Worm (Caenorhabditis elegans): ENCODE results near the gene C07A4.3.
A peak's percentile ranks its signal among the peaks of the same experiment; 100 is the strongest.

Gene C07A4.3

ce11 chrX:10188493-10188895, 13.7 kb downstream of the C07A4.3 start (continued):
- TF ChIP-seq pat-9 (tag; optimal IDR thresholded peaks at IDR 0.05) = no peak
- TF ChIP-seq elt-2 (tag; optimal IDR thresholded peaks at IDR 0.05) = peak; percentile 79
- peak; percentile 87 for TF ChIP-seq ceh-34 (tag; optimal IDR thresholded peaks at IDR 0.05)
- no peak for TF ChIP-seq eyg-1 (tag; optimal IDR thresholded peaks at IDR 0.05)
- no peak for TF ChIP-seq npax-4 (tag; optimal IDR thresholded peaks at IDR 0.05)
- TF ChIP-seq zip-5 (tag; optimal IDR thresholded peaks at IDR 0.05) = no peak
- TF ChIP-seq mec-3 (tag; optimal IDR thresholded peaks at IDR 0.05; ENCODE audit: borderline replicate concordance) = peak; percentile 52
- no peak for TF ChIP-seq elt-4 (tag; optimal IDR thresholded peaks at IDR 0.05)
- TF ChIP-seq ceh-48 (tag; optimal IDR thresholded peaks at IDR 0.05) = peak; percentile 2
- TF ChIP-seq hlh-8 (tag; optimal IDR thresholded peaks at IDR 0.05) = peak; percentile 56
- peak; percentile 41 for TF ChIP-seq unc-55 (GFP tag; optimal IDR thresholded peaks at IDR 0.05)
- no peak for TF ChIP-seq ahr-1 (tag; optimal IDR thresholded peaks at IDR 0.05)
- TF ChIP-seq ttx-3 (tag; optimal IDR thresholded peaks at IDR 0.05) = no peak
- peak; percentile 52 for TF ChIP-seq ceh-30 (tag; optimal IDR thresholded peaks at IDR 0.05)
- peak; percentile 35 for TF ChIP-seq fkh-6 (tag; optimal IDR thresholded peaks at IDR 0.05)
- TF ChIP-seq dmd-4 (tag; optimal IDR thresholded peaks at IDR 0.05; ENCODE audit: borderline replicate concordance) = peak; percentile 66
- no peak for TF ChIP-seq hlh-13 (GFP tag; optimal IDR thresholded peaks at IDR 0.05)
- peak; percentile 75 for TF ChIP-seq nfya-1 (tag; optimal IDR thresholded peaks at IDR 0.05)
- peak; percentile 40 for TF ChIP-seq C08G9.2 (tag; optimal IDR thresholded peaks at IDR 0.05)
- TF ChIP-seq K02D7.2 (tag; optimal IDR thresholded peaks at IDR 0.05) = peak; percentile 16
- no peak for TF ChIP-seq C38D4.7 (GFP tag; optimal IDR thresholded peaks at IDR 0.05)
- TF ChIP-seq tbx-7 (tag; optimal IDR thresholded peaks at IDR 0.05) = no peak
- no peak for TF ChIP-seq sox-2 (GFP tag; IDR thresholded peaks at IDR 0.05)
- no peak for TF ChIP-seq K09A11.1 (tag; optimal IDR thresholded peaks at IDR 0.05; ENCODE audit: insufficient read depth)
- peak; percentile 26 for TF ChIP-seq ets-4 (tag; optimal IDR thresholded peaks at IDR 0.05)
- TF ChIP-seq tbx-2 (tag; optimal IDR thresholded peaks at IDR 0.05) = peak; percentile 92
- peak; percentile 57 for TF ChIP-seq ceh-2 (tag; optimal IDR thresholded peaks at IDR 0.05)
- TF ChIP-seq rnt-1 (tag; optimal IDR thresholded peaks at IDR 0.05) = peak; percentile 72
- no peak for TF ChIP-seq lin-11 (tag; optimal IDR thresholded peaks at IDR 0.05)
- no peak for TF ChIP-seq ceh-45 (GFP tag; IDR thresholded peaks at IDR 0.05)
- TF ChIP-seq odd-2 (tag; optimal IDR thresholded peaks at IDR 0.05) = no peak
- TF ChIP-seq F13H6.1 (tag; optimal IDR thresholded peaks at IDR 0.05) = peak; percentile 70
- peak; percentile 14 for TF ChIP-seq T23F11.4 (GFP tag; optimal IDR thresholded peaks at IDR 0.05)
- no peak for TF ChIP-seq ceh-9 (tag; optimal IDR thresholded peaks at IDR 0.05)
- peak; percentile 48 for TF ChIP-seq Y22D7AL.16 (tag; optimal IDR thresholded peaks at IDR 0.05)
- TF ChIP-seq pros-1 (tag; optimal IDR thresholded peaks at IDR 0.05) = peak; percentile 42
- peak; percentile 9 for TF ChIP-seq ztf-16 (tag; optimal IDR thresholded peaks at IDR 0.05)
- TF ChIP-seq fkh-10 (GFP tag; optimal IDR thresholded peaks at IDR 0.05) = no peak
- TF ChIP-seq pag-3 (tag; optimal IDR thresholded peaks at IDR 0.05; ENCODE audit: borderline replicate concordance) = peak; percentile 3
- TF ChIP-seq pax-1 (tag; optimal IDR thresholded peaks at IDR 0.05) = no peak
- TF ChIP-seq madf-2 (tag; optimal IDR thresholded peaks at IDR 0.05) = peak; percentile 98
- no peak for TF ChIP-seq pha-4 (tag; optimal IDR thresholded peaks at IDR 0.05)
- TF ChIP-seq syd-9 (tag; optimal IDR thresholded peaks at IDR 0.05) = peak; percentile 74

- no peak for TF ChIP-seq pha-2 (tag; optimal IDR thresholded peaks at IDR 0.05)
- TF ChIP-seq elt-2 (tag; optimal IDR thresholded peaks at IDR 0.05) = no peak
- TF ChIP-seq K02D7.2 (tag; optimal IDR thresholded peaks at IDR 0.05) = no peak
- TF ChIP-seq ceh-6 (GFP tag; optimal IDR thresholded peaks at IDR 0.05) = no peak
Observed at ce11 chrX:10189244-10189643, 14.5 kb downstream of the C07A4.3 start.

Measured in whole organism, late embryonic.